Worm (Caenorhabditis elegans) whole organism, L1 larva: ENCODE data around the gene nhr-208.

Experiments used
- C04F5.9 ChIP-seq: sonication (generic microtip); optimal IDR thresholded peaks from 2 replicates; lab custom pipeline; 2016; ENCODE audit warnings: missing genetic modification characterization, missing compliant biosample characterization
- F16B12.6 ChIP-seq: fragments of 150-350 bp; optimal IDR thresholded peaks from 2 replicates; lab custom pipeline; 2014; ENCODE audit warnings: missing biosample characterization, missing genetic modification characterization
- Y116A8C.19 ChIP-seq: sonication (generic microtip); optimal IDR thresholded peaks from 2 replicates; lab custom pipeline; 2016; ENCODE audit warnings: missing compliant biosample characterization, missing genetic modification characterization, borderline replicate concordance
- alr-1 ChIP-seq: fragments of 200-800 bp; sonication (Bioruptor generic); optimal IDR thresholded peaks from 2 replicates; lab custom pipeline; 2018; ENCODE audit warnings: borderline replicate concordance, mild to moderate bottlenecking, missing genetic modification characterization, missing compliant biosample characterization
- ama-1 ChIP-seq: fragments of 150-350 bp; optimal IDR thresholded peaks from 2 replicates; lab custom pipeline; 2014
- blmp-1 ChIP-seq: fragments of 150-350 bp; optimal IDR thresholded peaks from 2 replicates; lab custom pipeline; 2014; ENCODE audit warnings: missing biosample characterization, missing genetic modification characterization
- ceh-8 ChIP-seq: fragments of 200-800 bp; sonication (Bioruptor generic); optimal IDR thresholded peaks from 2 replicates; lab custom pipeline; 2018; ENCODE audit warnings: mild to moderate bottlenecking, missing genetic modification characterization, moderate library complexity, missing compliant biosample characterization
- ceh-82 ChIP-seq, 3 experiments: fragments of 150-350 bp in 1 of 3; sonication (generic microtip) in 2 of 3; optimal IDR thresholded peaks; 2 replicates each; lab custom pipeline; 2014 to 2017; ENCODE audit warnings: missing biosample characterization in 3 of 3, missing genetic modification characterization in 3 of 3
- dpl-1 ChIP-seq, 3 experiments: fragments of 150-350 bp in 2 of 3; sonication (generic microtip) in 1 of 3; optimal IDR thresholded peaks; 2 replicates each; lab custom pipeline; 2014 to 2017; ENCODE audit warnings: missing biosample characterization in 3 of 3, missing genetic modification characterization in 3 of 3, missing genetic modification reagents in 3 of 3
- efl-1 ChIP-seq, 4 experiments: fragments of 150-350 bp; optimal IDR thresholded peaks in 3 of 4; peaks in 1 of 4; 1 replicate in 1 of 4; 2 replicates in 3 of 4; lab custom pipeline; 2014; ENCODE audit warnings: missing biosample characterization in 2 of 4, missing genetic modification characterization in 2 of 4, missing genetic modification reagents in 2 of 4
- elt-2 ChIP-seq: sonication (generic microtip); optimal IDR thresholded peaks from 2 replicates; lab custom pipeline; 2016; ENCODE audit warnings: missing genetic modification characterization, mild to moderate bottlenecking, inconsistent platforms, missing compliant biosample characterization, missing genetic modification reagents
- elt-3 ChIP-seq, 6 experiments: fragments of 150-350 bp in 1 of 6; sonication (generic microtip); optimal IDR thresholded peaks; 2 replicates each; lab custom pipeline; 2017 to 2018; ENCODE audit warnings: missing biosample characterization in 6 of 6, missing genetic modification characterization in 6 of 6, inconsistent platforms in 1 of 6
- fkh-8 ChIP-seq: sonication (generic microtip); optimal IDR thresholded peaks from 2 replicates; lab custom pipeline; 2016; ENCODE audit warnings: mild to moderate bottlenecking, missing genetic modification characterization, missing compliant biosample characterization
- hlh-4 ChIP-seq: sonication (generic microtip); optimal IDR thresholded peaks from 2 replicates; lab custom pipeline; 2016; ENCODE audit warnings: mild to moderate bottlenecking, missing genetic modification characterization, missing compliant biosample characterization
- isw-1 ChIP-seq: fragments of 200-800 bp; sonication (Bioruptor generic); IDR thresholded peaks from 2 replicates; pipeline ENCODE4 v1.3.6; 2022; ENCODE audit warnings: missing genetic modification characterization, missing compliant biosample characterization
- lin-14 ChIP-seq: fragments of 200-800 bp; sonication (Bioruptor generic); optimal IDR thresholded peaks from 2 replicates; lab custom pipeline; 2018; ENCODE audit warnings: mild to moderate bottlenecking, missing genetic modification characterization, moderate library complexity, missing compliant biosample characterization
- lin-35 ChIP-seq, 2 experiments: fragments of 150-350 bp; optimal IDR thresholded peaks; 2 replicates each; lab custom pipeline; 2014; ENCODE audit warnings: missing biosample characterization in 2 of 2, missing genetic modification characterization in 2 of 2, missing genetic modification reagents in 2 of 2
- lsy-2 ChIP-seq, 2 experiments: fragments of 150-350 bp; optimal IDR thresholded peaks; 2 replicates each; lab custom pipeline; 2014; ENCODE audit warnings: missing biosample characterization in 2 of 2, missing genetic modification characterization in 2 of 2
- mep-1 ChIP-seq: fragments of 150-350 bp; optimal IDR thresholded peaks from 2 replicates; lab custom pipeline; 2014; ENCODE audit warnings: missing biosample characterization, missing genetic modification characterization
- nhr-12 ChIP-seq: sonication (generic microtip); optimal IDR thresholded peaks from 2 replicates; lab custom pipeline; 2017; ENCODE audit warnings: missing biosample characterization, missing genetic modification characterization
- nhr-20 ChIP-seq: sonication (generic microtip); optimal IDR thresholded peaks from 2 replicates; lab custom pipeline; 2016; ENCODE audit warnings: mild to moderate bottlenecking, missing genetic modification characterization, missing compliant biosample characterization
- nhr-237 ChIP-seq: fragments of 150-350 bp; optimal IDR thresholded peaks from 2 replicates; lab custom pipeline; 2014; ENCODE audit warnings: missing biosample characterization, missing genetic modification characterization
- nhr-28 ChIP-seq: fragments of 150-350 bp; optimal IDR thresholded peaks from 2 replicates; lab custom pipeline; 2014; ENCODE audit warnings: missing biosample characterization, missing genetic modification characterization
- nhr-47 ChIP-seq: sonication (generic microtip); optimal IDR thresholded peaks from 2 replicates; lab custom pipeline; 2016; ENCODE audit warnings: mild to moderate bottlenecking, missing genetic modification characterization, moderate library complexity, missing compliant biosample characterization
- nhr-71 ChIP-seq: sonication (generic microtip); optimal IDR thresholded peaks from 2 replicates; lab custom pipeline; 2016; ENCODE audit warnings: mild to moderate bottlenecking, missing genetic modification characterization, moderate library complexity, missing compliant biosample characterization
- pqm-1 ChIP-seq: sonication (generic microtip); optimal IDR thresholded peaks from 3 replicates; lab custom pipeline; 2017; ENCODE audit warnings: missing biosample characterization, missing genetic modification characterization
- skn-1 ChIP-seq: fragments of 150-350 bp; optimal IDR thresholded peaks from 2 replicates; lab custom pipeline; 2014; ENCODE audit warnings: missing biosample characterization, missing genetic modification characterization
- snpc-4 ChIP-seq: fragments of 150-350 bp; optimal IDR thresholded peaks from 2 replicates; lab custom pipeline; 2014; ENCODE audit warnings: missing biosample characterization, missing genetic modification characterization
- snu-23 ChIP-seq: sonication (generic microtip); optimal IDR thresholded peaks from 2 replicates; lab custom pipeline; 2016; ENCODE audit warnings: missing genetic modification characterization, missing compliant biosample characterization
- sptf-1 ChIP-seq: fragments of 150-350 bp; optimal IDR thresholded peaks from 2 replicates; lab custom pipeline; 2014; ENCODE audit warnings: missing biosample characterization, missing genetic modification characterization
- tbx-2 ChIP-seq: sonication (generic microtip); optimal IDR thresholded peaks from 2 replicates; lab custom pipeline; 2016; ENCODE audit warnings: missing genetic modification characterization, missing compliant biosample characterization
- unc-130 ChIP-seq: fragments of 150-350 bp; optimal IDR thresholded peaks from 2 replicates; lab custom pipeline; 2017; ENCODE audit warnings: missing biosample characterization, missing genetic modification characterization, inconsistent platforms
- xbp-1 ChIP-seq: sonication (generic microtip); optimal IDR thresholded peaks from 2 replicates; lab custom pipeline; 2016; ENCODE audit warnings: missing genetic modification characterization, missing compliant biosample characterization
- zip-4 ChIP-seq: fragments of 200-800 bp; sonication (Bioruptor generic); optimal IDR thresholded peaks from 2 replicates; lab custom pipeline; 2018; ENCODE audit warnings: mild to moderate bottlenecking, missing genetic modification characterization, moderate library complexity, missing compliant biosample characterization

The nhr-208 gene

DNA sequence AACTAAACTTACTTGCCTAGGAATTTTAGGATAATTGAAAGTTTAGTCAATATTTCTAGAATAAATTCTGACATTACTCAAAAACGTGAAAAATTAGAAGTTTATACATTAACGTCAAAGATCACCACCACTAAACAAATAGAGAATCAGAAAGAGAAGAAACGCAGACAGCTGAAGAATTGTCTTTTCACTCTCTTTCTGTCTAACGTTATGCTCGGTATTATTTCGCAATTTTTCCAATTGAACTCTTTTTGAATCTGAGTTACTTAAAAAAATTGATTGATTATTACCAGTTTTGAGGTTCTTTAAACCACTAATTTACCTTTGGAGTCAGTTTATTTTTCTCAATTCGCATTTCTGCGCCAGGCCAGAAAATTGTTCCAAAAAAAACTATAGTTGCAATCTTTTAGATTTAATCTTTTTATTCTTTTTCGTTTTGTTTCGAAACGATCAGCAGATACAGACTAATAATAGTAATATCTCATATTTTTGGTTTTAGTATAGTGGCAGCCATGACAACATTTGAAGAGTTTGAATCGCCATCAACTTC is 6.8 kb downstream of the nhr-208 start, which contains the start of gene nhr-154:
Gene nhr-154 (plus strand): TSS at position 500 of the 550 bp plus-strand sequence.
- TF ChIP-seq F16B12.6 (no peak), sptf-1 (tag; lab: Kevin White, UChicago) (no peak), lsy-2 (tag; optimal IDR thresholded peaks at IDR 0.05; lab: Kevin White, UChicago) (peak in 1 of 2 experiments; percentile 42), lin-14 (peak; percentile 63), nhr-12 (tag; lab: Kevin White, UChicago) (no peak), snu-23 (GFP tag; lab: Kevin White, UChicago) (peak; percentile 30), snpc-4 (peak; percentile 43), C04F5.9 (tag; lab: Kevin White, UChicago) (no peak), lin-35 (GFP tag; optimal IDR thresholded peaks at IDR 0.05; lab: Kevin White, UChicago) (peak in 1 of 2 experiments; percentile 8), nhr-28 (tag; lab: Kevin White, UChicago) (no peak), nhr-20 (peak; percentile 60), mep-1 (tag; lab: Kevin White, UChicago) (peak; percentile 11), isw-1 (GFP tag; lab: Robert Waterston, UW) (no peak), ceh-8 (no peak), skn-1 (tag; lab: Kevin White, UChicago) (peak; percentile 75), zip-4 (GFP tag; lab: Kevin White, UChicago) (peak; percentile 54), efl-1 (optimal IDR thresholded peaks at IDR 0.05; lab: Kevin White, UChicago) (peak; percentile 31 to 32), efl-1 (GFP tag; optimal IDR thresholded peaks at IDR 0.05 in 1 of 2; lab: Kevin White, UChicago) (peak in 1 of 2 experiments; percentile 70), nhr-71 (tag; lab: Kevin White, UChicago) (peak; percentile 27), blmp-1 (peak; percentile 25), fkh-8 (tag; lab: Kevin White, UChicago) (no peak), nhr-237 (tag; lab: Kevin White, UChicago) (no peak), dpl-1 (GFP tag; optimal IDR thresholded peaks at IDR 0.05; lab: Kevin White, UChicago) (peak in 1 of 3 experiments; percentile 19), ama-1 (lab: Kevin White, UChicago) (no peak)

DNA sequence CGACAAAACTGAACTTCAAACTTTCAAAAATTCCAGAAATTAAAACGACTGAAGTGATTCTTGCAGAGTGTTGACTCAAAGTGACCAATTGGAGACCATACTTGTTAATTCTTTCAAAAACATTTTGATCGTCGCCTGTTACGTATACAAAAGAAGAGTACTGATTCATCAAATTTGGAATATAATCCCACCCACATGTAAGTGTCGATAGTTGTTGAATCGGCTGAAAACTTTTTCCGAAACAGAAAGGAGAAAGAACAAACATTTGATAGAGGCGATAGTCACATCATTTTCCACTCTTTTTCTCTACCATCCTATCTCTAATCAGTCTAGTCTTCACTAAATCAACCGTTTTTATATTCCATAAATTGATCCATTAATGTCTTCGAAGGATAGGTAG is 9.8 kb downstream of the nhr-208 start, which contains the start of gene nhr-153:
Gene nhr-153 (plus strand): TSS at position 301 of the 400 bp plus-strand sequence.
- TF ChIP-seq lin-35 (GFP tag; optimal IDR thresholded peaks at IDR 0.05; lab: Kevin White, UChicago) (peak in 1 of 2 experiments; percentile 11), elt-3 (tag; optimal IDR thresholded peaks at IDR 0.05; lab: Kevin White, UChicago) (no peak), snu-23 (GFP tag; lab: Kevin White, UChicago) (peak; percentile 10), tbx-2 (tag; lab: Kevin White, UChicago) (no peak), Y116A8C.19 (tag; lab: Kevin White, UChicago) (no peak)
- TF ChIP-seq, all 84 proteins: peak for 2

- TF ChIP-seq xbp-1 (tag; lab: Kevin White, UChicago) (no peak), alr-1 (tag; lab: Kevin White, UChicago) (no peak), elt-2 (tag; lab: Kevin White, UChicago) (no peak), nhr-47 (tag; lab: Kevin White, UChicago) (no peak), hlh-4 (no peak), nhr-20 (peak; percentile 21), efl-1 (optimal IDR thresholded peaks at IDR 0.05; lab: Kevin White, UChicago) (no peak), efl-1 (GFP tag; optimal IDR thresholded peaks at IDR 0.05 in 1 of 2; lab: Kevin White, UChicago) (peak in 1 of 2 experiments; percentile 53), pqm-1 (tag; lab: Kevin White, UChicago) (no peak), snu-23 (GFP tag; lab: Kevin White, UChicago) (peak; percentile 7), lin-35 (GFP tag; optimal IDR thresholded peaks at IDR 0.05; lab: Kevin White, UChicago) (peak in 1 of 2 experiments; percentile 47), lsy-2 (tag; optimal IDR thresholded peaks at IDR 0.05; lab: Kevin White, UChicago) (peak in 1 of 2 experiments; percentile 5), Y116A8C.19 (tag; lab: Kevin White, UChicago) (no peak), lin-14 (peak; percentile 34), blmp-1 (peak; percentile 75), ceh-82 (tag; optimal IDR thresholded peaks at IDR 0.05; lab: Kevin White, UChicago) (peak in 1 of 3 experiments; percentile 18), unc-130 (tag; lab: Kevin White, UChicago) (no peak)
- TF ChIP-seq, all 84 proteins: peak for 8
Measured at ce11 chrV:12106841-12107240, 12.7 kb downstream of the nhr-208 start, which contains the start of gene nhr-136. TSS of gene nhr-136 (plus strand) at chrV:12107141.
